Fruit fly (Drosophila melanogaster): Measurements from ENCODE around the gene Act5C.
A peak's percentile ranks its signal among the peaks of the same experiment; 100 is the strongest.

Act5C gene

DNA sequence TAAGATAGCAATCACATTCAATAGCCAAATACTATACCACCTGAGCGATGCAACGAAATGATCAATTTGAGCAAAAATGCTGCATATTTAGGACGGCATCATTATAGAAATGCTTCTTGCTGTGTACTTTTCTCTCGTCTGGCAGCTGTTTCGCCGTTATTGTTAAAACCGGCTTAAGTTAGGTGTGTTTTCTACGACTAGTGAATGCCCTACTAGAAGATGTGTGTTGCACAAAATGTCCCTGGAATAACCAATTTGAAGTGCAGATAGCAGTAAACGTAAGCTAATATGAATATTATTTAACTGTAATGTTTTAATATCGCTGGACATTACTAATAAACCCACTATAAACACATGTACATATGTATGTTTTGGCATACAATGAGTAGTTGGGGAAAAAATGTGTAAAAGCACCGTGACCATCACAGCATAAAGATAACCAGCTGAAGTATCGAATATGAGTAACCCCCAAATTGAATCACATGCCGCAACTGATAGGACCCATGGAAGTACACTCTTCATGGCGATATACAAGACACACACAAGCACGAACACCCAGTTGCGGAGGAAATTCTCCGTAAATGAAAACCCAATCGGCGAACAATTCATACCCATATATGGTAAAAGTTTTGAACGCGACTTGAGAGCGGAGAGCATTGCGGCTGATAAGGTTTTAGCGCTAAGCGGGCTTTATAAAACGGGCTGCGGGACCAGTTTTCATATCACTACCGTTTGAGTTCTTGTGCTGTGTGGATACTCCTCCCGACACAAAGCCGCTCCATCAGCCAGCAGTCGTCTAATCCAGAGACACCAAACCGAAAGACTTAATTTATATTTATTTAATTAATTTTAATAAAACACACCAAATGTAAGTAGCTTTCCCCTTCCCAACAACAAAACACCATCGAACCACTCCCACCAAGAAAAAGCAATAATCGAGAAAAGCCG lies at the start of gene Act5C (continued):
- TF ChIP-seq Hand (GFP tag; optimal IDR thresholded peaks at IDR 0.05) (peak; percentile 78), CG1024 (GFP tag; IDR thresholded peaks at IDR 0.05) (peak; percentile 83), Blimp-1 (GFP tag; optimal IDR thresholded peaks at IDR 0.05) (peak; percentile 89), ash1 (GFP tag; optimal IDR thresholded peaks at IDR 0.05) (peak; percentile 9), ERR (GFP tag; optimal IDR thresholded peaks at IDR 0.05) (peak; percentile 92), CG18476 (GFP tag; optimal IDR thresholded peaks at IDR 0.05) (peak; percentile 92), ind (GFP tag; optimal IDR thresholded peaks at IDR 0.05) (peak; percentile 91), CG3838 (GFP tag; optimal IDR thresholded peaks at IDR 0.05) (peak; percentile 85), MTF-1 (GFP tag; optimal IDR thresholded peaks at IDR 0.05; ENCODE audit: borderline replicate concordance) (peak; percentile 89), pb (GFP tag; optimal IDR thresholded peaks at IDR 0.05) (peak; percentile 84), CG32532 (GFP tag; IDR thresholded peaks at IDR 0.05) (peak; percentile 92), CrebB (tag; optimal IDR thresholded peaks at IDR 0.05) (peak; percentile 91), Doc3 (GFP tag; IDR thresholded peaks at IDR 0.05; ENCODE audit: partially characterized antibody) (no peak), Dref (GFP tag; IDR thresholded peaks at IDR 0.05) (no peak), CG12236 (GFP tag; optimal IDR thresholded peaks at IDR 0.05) (peak; percentile 90), CG3407 (GFP tag; optimal IDR thresholded peaks at IDR 0.05) (peak; percentile 92), Bgb (GFP tag; IDR thresholded peaks at IDR 0.05; ENCODE audit: partially characterized antibody) (no peak; the same call in 1 of the 2 replicates), Neu2 (GFP tag; optimal IDR thresholded peaks at IDR 0.05; ENCODE audit: borderline replicate concordance) (peak; percentile 79), Mrtf (GFP tag; IDR thresholded peaks at IDR 0.05) (peak; percentile 91), CTCF (GFP tag; optimal IDR thresholded peaks at IDR 0.05) (peak; percentile 47), CG18262 (tag; optimal IDR thresholded peaks at IDR 0.05) (peak; percentile 95), ems (GFP tag; optimal IDR thresholded peaks at IDR 0.05) (peak; percentile 95), CG3995 (GFP tag; optimal IDR thresholded peaks at IDR 0.05) (peak; percentile 65), repo (GFP tag; optimal IDR thresholded peaks at IDR 0.05) (peak; percentile 95), kay (GFP tag; optimal IDR thresholded peaks at IDR 0.05) (peak; percentile 89), CG6689 (GFP tag; IDR thresholded peaks at IDR 0.05) (peak; percentile 93), yki (optimal IDR thresholded peaks at IDR 0.05) (no peak), schlank (tag; optimal IDR thresholded peaks at IDR 0.05) (peak; percentile 85), CG11695 (GFP tag; IDR thresholded peaks at IDR 0.05) (peak; percentile 90), NfI (GFP tag; optimal IDR thresholded peaks at IDR 0.05) (peak; percentile 91), Camta (GFP tag; optimal IDR thresholded peaks at IDR 0.05) (peak; percentile 94), hb (GFP tag; IDR thresholded peaks at IDR 0.05; ENCODE audit: partially characterized antibody) (no peak), cato (GFP tag; optimal IDR thresholded peaks at IDR 0.05; ENCODE audit: borderline replicate concordance) (peak; percentile 80), Spps (tag; optimal IDR thresholded peaks at IDR 0.05) (peak; percentile 88), D19B (GFP tag; optimal IDR thresholded peaks at IDR 0.05) (peak; percentile 76), CG11560 (tag; IDR thresholded peaks at IDR 0.05) (peak; percentile 80), CG11456 (GFP tag; IDR thresholded peaks at IDR 0.05) (peak; percentile 90), CG2129 (GFP tag; IDR thresholded peaks at IDR 0.05; ENCODE audit: partially characterized antibody) (no peak), CG11247 (GFP tag; IDR thresholded peaks at IDR 0.05) (peak; percentile 78), gem (tag; optimal IDR thresholded peaks at IDR 0.05) (peak; percentile 97), CG14860 (GFP tag; IDR thresholded peaks at IDR 0.05; ENCODE audit: partially characterized antibody) (no peak), sr (GFP tag; IDR thresholded peaks at IDR 0.05) (peak; percentile 83; the same call in 2 of the 3 replicates), crol (GFP tag; IDR thresholded peaks at IDR 0.05) (peak; percentile 68), Dip3 (GFP tag; optimal IDR thresholded peaks at IDR 0.05) (peak; percentile 87), exex (tag; optimal IDR thresholded peaks at IDR 0.05) (peak; percentile 69), Dp (GFP tag; optimal IDR thresholded peaks at IDR 0.05) (no peak), mirr (GFP tag; optimal IDR thresholded peaks at IDR 0.05) (peak; percentile 77), CG13424 (tag; optimal IDR thresholded peaks at IDR 0.05) (peak; percentile 93), sd (tag; optimal IDR thresholded peaks at IDR 0.05) (peak; percentile 73)

All from whole organism, embryonic.